Fruit fly (Drosophila melanogaster) Kc167 (cell line): ENCODE data around the gene CG9928.

Experiments used
- Sin3A ChIP-seq: fragments of >200 bp; optimal IDR thresholded peaks from 2 replicates; lab custom pipeline; 2018; ENCODE audit warnings: missing external identifiers
- h ChIP-seq: fragments of >200 bp; optimal IDR thresholded peaks from 3 replicates; lab custom pipeline; 2018; ENCODE audit warnings: missing external identifiers
- insv ChIP-seq: fragments of >200 bp; optimal IDR thresholded peaks from 3 replicates; lab custom pipeline; 2018; ENCODE audit warnings: missing external identifiers
- psq ChIP-seq: fragments of >200 bp; optimal IDR thresholded peaks from 2 replicates; lab custom pipeline; 2017; ENCODE audit warnings: missing external identifiers
- ttk ChIP-seq: sonication (Bioruptor generic); optimal IDR thresholded peaks from 2 replicates; lab custom pipeline; 2017; ENCODE audit warnings: missing external identifiers

DNA sequence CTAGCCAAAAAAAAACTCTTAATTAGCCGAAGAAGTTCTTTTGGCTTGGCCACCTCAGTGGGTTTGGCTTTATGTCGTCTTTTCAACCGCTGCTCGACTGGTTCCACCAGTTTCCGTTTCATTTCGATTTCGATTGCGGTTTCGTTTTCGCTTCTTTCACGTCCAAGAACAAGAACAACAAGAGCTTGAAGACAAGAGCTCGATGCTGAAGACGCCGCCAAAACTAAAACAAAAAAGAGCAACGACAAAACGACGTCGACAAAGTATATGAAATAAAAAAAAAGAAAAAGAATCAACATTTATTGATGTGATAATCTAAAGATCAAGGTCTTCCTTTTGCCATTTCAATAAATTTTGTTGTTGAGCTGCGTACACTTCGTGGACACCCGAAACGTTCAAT is 20.2 kb downstream of the CG9928 start:
- TF ChIP-seq Sin3A (no peak), ttk (lab: Kevin White, UChicago) (no peak), h (lab: Kevin White, UChicago) (no peak), psq (lab: Kevin White, UChicago) (no peak), insv (no peak)
